Worm (Caenorhabditis elegans) whole organism, midembryonic: Measurements from ENCODE around the gene nstp-10.

Experiments
- flt-1 ChIP-seq: fragments of 200-800 bp; sonication (Bioruptor generic); IDR thresholded peaks from 2 replicates; pipeline ENCODE4 v1.3.6; 2022; ENCODE audit warnings: missing genetic modification characterization, missing compliant biosample characterization
- ref-1 ChIP-seq: fragments of 200-800 bp; sonication (Bioruptor generic); conservative IDR thresholded peaks from 2 replicates; pipeline ENCODE4 v1.3.6; 2022; ENCODE audit warnings: missing genetic modification reagents, missing genetic modification characterization, missing compliant biosample characterization

DNA sequence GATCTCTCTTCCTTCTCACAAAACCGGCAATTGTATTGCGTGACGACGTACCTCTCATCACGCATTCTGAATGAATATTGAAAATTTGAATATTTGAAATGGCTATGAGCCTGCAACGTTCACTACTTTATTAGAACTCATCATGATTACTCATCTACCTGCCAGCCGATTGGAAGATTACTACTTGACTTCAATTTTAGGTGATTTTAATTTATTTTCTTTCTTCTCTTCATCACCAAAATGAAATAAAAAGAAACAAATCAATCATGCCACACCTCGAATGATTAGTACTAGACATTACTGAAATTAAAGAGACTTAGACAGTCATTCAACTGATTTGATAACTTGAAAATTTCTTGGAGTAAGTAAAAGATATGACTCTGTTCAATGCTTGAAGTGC is 34.6 kb upstream of the nstp-10 start:
- no peak for TF ChIP-seq flt-1 (GFP tag; lab: Robert Waterston, UW)
- TF ChIP-seq ref-1 (GFP tag; lab: Robert Waterston, UW) = no peak
